Worm (Caenorhabditis elegans) whole organism, L1 larva: ENCODE results near the gene ife-3.
A peak's percentile ranks its signal among the peaks of the same experiment; 100 is the strongest.

Source experiments
- ces-1 ChIP-seq: fragments of 150-350 bp; optimal IDR thresholded peaks from 2 replicates; lab custom pipeline; 2014; ENCODE audit warnings: missing biosample characterization, missing genetic modification reagents, missing genetic modification characterization
- egl-27 ChIP-seq, 2 experiments: fragments of 150-350 bp in 1 of 2; sonication (generic microtip); optimal IDR thresholded peaks; 3 replicates each; lab custom pipeline; 2017 to 2018; ENCODE audit warnings: missing biosample characterization in 2 of 2, missing genetic modification characterization in 2 of 2, missing genetic modification reagents in 2 of 2
- lin-39 ChIP-seq: fragments of 150-350 bp; optimal IDR thresholded peaks from 2 replicates; lab custom pipeline; 2014; ENCODE audit warnings: missing biosample characterization, missing genetic modification reagents, missing genetic modification characterization
- lsy-2 ChIP-seq, 2 experiments: fragments of 150-350 bp; optimal IDR thresholded peaks; 2 replicates each; lab custom pipeline; 2014; ENCODE audit warnings: missing biosample characterization in 2 of 2, missing genetic modification characterization in 2 of 2
- nhr-20 ChIP-seq: sonication (generic microtip); optimal IDR thresholded peaks from 2 replicates; lab custom pipeline; 2016; ENCODE audit warnings: mild to moderate bottlenecking, missing genetic modification characterization, missing compliant biosample characterization
- nhr-76 ChIP-seq: sonication (generic microtip); optimal IDR thresholded peaks from 2 replicates; lab custom pipeline; 2017; ENCODE audit warnings: missing biosample characterization, missing genetic modification characterization
- nhr-85 ChIP-seq: sonication (generic microtip); peaks from one replicate; lab custom pipeline; 2016; ENCODE audit warnings: missing genetic modification characterization, inconsistent platforms, missing compliant biosample characterization
- rnt-1 ChIP-seq: sonication (generic microtip); optimal IDR thresholded peaks from 2 replicates; lab custom pipeline; 2016; ENCODE audit warnings: mild to moderate bottlenecking, missing genetic modification characterization, moderate library complexity, missing compliant biosample characterization
- snu-23 ChIP-seq: sonication (generic microtip); optimal IDR thresholded peaks from 2 replicates; lab custom pipeline; 2016; ENCODE audit warnings: missing genetic modification characterization, missing compliant biosample characterization
- tbx-2 ChIP-seq: sonication (generic microtip); optimal IDR thresholded peaks from 2 replicates; lab custom pipeline; 2016; ENCODE audit warnings: missing genetic modification characterization, missing compliant biosample characterization
- unc-98 ChIP-seq: fragments of 200-800 bp; sonication (Bioruptor generic); IDR thresholded peaks from 2 replicates; pipeline ENCODE4 v1.3.6; 2022; ENCODE audit warnings: missing genetic modification characterization, missing compliant biosample characterization
- ztf-11 ChIP-seq, 2 experiments: sonication (generic microtip); optimal IDR thresholded peaks; 2 replicates each; lab custom pipeline; 2016 to 2017; ENCODE audit warnings: missing genetic modification characterization in 2 of 2, missing biosample characterization in 1 of 2, missing compliant biosample characterization in 1 of 2
- ztf-4 ChIP-seq: fragments of 150-350 bp; optimal IDR thresholded peaks from 2 replicates; lab custom pipeline; 2014; ENCODE audit warnings: missing biosample characterization, missing genetic modification characterization

- peak; percentile 10 for TF ChIP-seq tbx-2
- TF ChIP-seq nhr-85 (tag; lab: Kevin White, UChicago): no peak
- peak; percentile 39 for TF ChIP-seq snu-23 (GFP tag; lab: Kevin White, UChicago)
- TF ChIP-seq ztf-11 (tag; optimal IDR thresholded peaks at IDR 0.05; lab: Kevin White, UChicago): no peak
- no peak for TF ChIP-seq ces-1 (GFP tag; lab: Kevin White, UChicago)
- TF ChIP-seq lin-39 (tag; lab: Kevin White, UChicago): peak; percentile 14
- TF ChIP-seq ztf-4 (tag; lab: Kevin White, UChicago): no peak
- TF ChIP-seq nhr-76 (tag; lab: Kevin White, UChicago): no peak
- TF ChIP-seq egl-27 (tag; optimal IDR thresholded peaks at IDR 0.05; lab: Kevin White, UChicago): no peak
- TF ChIP-seq unc-98 (GFP tag; lab: Robert Waterston, UW): no peak
- peak; percentile 21 to 39 for TF ChIP-seq lsy-2 (tag; optimal IDR thresholded peaks at IDR 0.05; lab: Kevin White, UChicago)
- TF ChIP-seq rnt-1: no peak
- TF ChIP-seq nhr-20 (tag; lab: Kevin White, UChicago): peak; percentile 53
These were observed 45.7 kb upstream of the ife-3 start for ce11 chrV:53286-53685.
